Worm (Caenorhabditis elegans): ENCODE measurements around the gene B0001.5.

Gene B0001.5

DNA sequence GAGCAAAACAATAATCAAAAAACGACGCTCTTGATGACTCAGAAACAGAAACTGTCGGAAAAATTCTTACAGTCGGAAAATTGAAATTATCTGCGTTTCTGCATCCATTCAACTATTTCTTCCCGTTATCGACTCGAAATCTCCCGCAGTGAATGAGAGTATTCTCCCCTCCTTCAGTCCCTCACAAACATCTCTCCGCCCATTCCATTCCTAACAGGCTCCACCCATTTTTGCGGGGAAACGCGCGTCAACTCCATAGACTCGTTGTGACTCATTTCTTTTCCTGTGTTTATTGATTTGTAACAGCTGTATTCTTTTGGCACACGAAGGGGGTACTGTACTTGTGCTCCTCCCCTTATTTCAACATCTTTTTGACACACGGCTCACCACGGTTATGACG is 15.3 kb downstream of the B0001.5 start (continued):
- TF ChIP-seq nhr-11 (tag; optimal IDR thresholded peaks at IDR 0.05) (no peak), sdz-12 (GFP tag; optimal IDR thresholded peaks at IDR 0.05) (no peak), nhr-6 (tag; optimal IDR thresholded peaks at IDR 0.05) (no peak), lsy-2 (tag; optimal IDR thresholded peaks at IDR 0.05) (peak in 1 of 2 experiments; percentile 30), aha-1 (tag) (no peak), daf-16 (GFP tag; optimal IDR thresholded peaks at IDR 0.05) (no peak), daf-16 (tag; optimal IDR thresholded peaks at IDR 0.05) (no peak), jun-1 (tag; optimal IDR thresholded peaks at IDR 0.05) (no peak)

DNA sequence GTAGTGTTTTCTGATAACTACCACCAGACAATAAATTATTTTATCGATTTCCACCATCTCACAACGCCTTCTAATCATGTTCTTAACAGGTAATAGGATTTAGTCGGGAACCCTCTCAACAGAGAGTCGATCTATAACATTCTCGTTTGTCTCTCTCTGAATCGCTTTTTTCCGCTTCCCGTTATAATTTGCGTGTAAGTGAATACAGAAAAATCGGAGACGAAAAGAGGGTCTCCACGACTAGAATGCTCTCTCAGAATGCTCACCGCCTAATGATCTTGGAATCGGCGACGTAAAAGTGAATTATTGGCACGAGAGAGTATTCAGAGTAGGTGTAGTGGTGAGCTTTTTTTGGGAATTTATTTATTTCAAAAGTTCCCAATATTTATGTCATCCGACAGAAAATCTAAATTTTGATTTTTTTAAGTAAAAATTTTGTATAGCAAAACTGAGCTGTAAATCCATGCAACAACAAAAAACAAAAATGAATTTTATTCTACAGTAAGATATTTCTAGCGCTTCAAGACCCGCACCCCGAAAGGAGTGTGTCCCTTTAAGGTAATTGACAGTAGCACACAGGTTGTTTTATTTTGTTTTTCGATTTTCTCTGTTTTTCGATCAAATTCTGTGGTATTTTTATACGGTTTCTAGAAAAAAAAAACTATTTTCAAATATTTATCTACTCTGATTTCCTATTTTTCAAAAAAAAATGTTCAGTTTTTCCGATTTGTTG is 16.2 kb downstream of the B0001.5 start:
- TF ChIP-seq F37D6.2 (tag; optimal IDR thresholded peaks at IDR 0.05) (no peak), lin-15B (tag; optimal IDR thresholded peaks at IDR 0.05) (no peak), hlh-30 (tag; optimal IDR thresholded peaks at IDR 0.05; ENCODE audit: insufficient read depth) (no peak), lsy-2 (tag; optimal IDR thresholded peaks at IDR 0.05) (peak in 1 of 2 experiments; percentile 22), ceh-82 (tag; optimal IDR thresholded peaks at IDR 0.05) (no peak), aha-1 (tag) (peak; percentile 1)

DNA sequence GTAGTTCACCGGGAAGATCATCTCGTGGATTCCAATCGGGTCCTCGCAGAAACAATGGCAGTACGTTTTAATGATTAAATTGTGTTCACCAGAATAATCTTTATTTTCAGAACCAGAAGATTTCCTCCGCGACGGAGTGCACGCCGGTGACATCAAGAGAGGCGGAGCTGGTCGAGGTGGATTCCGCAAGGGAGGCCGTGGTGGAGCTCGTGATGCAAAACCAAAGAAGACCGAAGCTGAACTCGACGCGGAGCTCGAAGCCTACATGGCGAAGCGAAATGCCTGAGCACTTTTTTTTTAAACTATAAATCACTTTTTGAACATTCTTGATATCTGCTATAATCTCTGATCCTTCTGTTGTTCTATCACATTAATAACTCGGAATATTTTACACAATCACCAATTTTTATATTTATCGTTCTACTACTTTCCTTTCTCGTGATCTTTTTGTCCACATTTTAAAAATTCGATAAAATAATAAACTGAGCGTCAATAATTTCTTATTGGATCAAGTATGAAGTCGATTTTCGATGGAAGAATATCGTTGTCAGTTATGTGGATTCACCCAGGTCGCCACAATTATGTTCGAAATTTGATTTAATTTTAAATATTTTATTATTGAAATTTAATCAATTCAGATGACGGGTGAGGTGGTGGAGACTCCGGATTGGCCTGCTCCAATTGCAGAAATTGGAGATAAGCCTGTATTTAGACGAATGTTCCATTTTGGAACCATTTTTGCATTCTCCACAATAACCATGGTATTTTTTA is 18.6 kb downstream of the B0001.5 start, which contains the start of gene dhhc-6:
dhhc-6 (plus strand) TSS at position 639 of the 771 bp plus-strand sequence.
- TF ChIP-seq lim-7 (GFP tag; IDR thresholded peaks at IDR 0.05) (no peak), mep-1 (tag; optimal IDR thresholded peaks at IDR 0.05) (peak; percentile 30), set-16 (GFP tag; IDR thresholded peaks at IDR 0.05) (peak; percentile 75), snpc-1.2 (GFP tag; IDR thresholded peaks at IDR 0.05) (peak; percentile 31; the same call in 1 of the 2 replicates), lin-38 (GFP tag; IDR thresholded peaks at IDR 0.05) (peak; percentile 44)

DNA sequence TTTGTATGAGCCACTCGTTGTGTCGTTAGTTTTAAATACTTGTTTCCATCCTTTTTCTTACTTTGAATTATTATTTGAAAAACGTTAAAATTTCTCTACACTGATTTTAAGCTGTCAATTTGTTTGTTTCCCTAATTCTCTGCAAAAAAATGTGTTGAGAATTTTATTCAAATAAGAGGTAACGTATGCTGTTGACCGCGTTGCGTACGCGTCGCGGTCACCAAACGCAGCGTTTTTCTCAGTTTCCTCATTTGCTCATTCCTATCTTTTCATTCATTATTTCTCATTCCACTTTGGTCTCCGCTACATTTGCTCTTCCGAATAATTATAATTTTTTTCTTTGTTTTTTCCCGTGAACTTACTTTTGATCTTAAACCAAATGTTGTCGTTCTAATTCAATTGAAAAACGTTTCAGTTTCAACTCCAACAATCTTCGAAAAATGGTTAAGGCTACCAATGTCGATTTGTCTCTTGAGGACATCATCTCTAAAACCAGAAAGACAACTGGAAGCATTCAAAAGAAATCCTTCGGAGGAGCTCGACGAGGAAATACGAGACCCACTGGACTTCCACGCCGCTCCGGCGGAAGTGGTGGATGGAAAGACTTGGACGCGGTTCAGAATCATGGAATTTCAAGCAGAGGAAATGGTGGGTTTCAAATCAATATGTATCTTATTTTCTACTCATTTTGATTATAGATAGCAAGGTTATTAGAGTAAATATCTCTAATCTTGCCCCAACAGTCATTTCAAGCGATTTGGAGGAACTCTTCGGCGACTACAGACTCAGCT is 20.1 kb downstream of the B0001.5 start, which contains the start of gene aly-3:
aly-3 (plus strand) TSS at position 409 of the 791 bp plus-strand sequence.
- peak; percentile 12 for TF ChIP-seq dpl-1 (GFP tag; optimal IDR thresholded peaks at IDR 0.05)
- peak; percentile 49; the same call in 1 of the 2 replicates for TF ChIP-seq lin-38 (GFP tag; IDR thresholded peaks at IDR 0.05)
- TF ChIP-seq unc-62 (GFP tag; optimal IDR thresholded peaks at IDR 0.05 in 1 of 2): peak in 1 of 2 experiments; percentile 39
- TF ChIP-seq unc-62 (tag; optimal IDR thresholded peaks at IDR 0.05): no peak
- TF ChIP-seq mes-2 (tag; optimal IDR thresholded peaks at IDR 0.05; ENCODE audit: poor library complexity, severe bottlenecking): peak; percentile 64
- TF ChIP-seq aha-1 (tag): peak; percentile 92
- TF ChIP-seq dve-1 (tag; optimal IDR thresholded peaks at IDR 0.05; ENCODE audit: insufficient read depth): peak; percentile 39
- no peak for TF ChIP-seq snpc-1.2 (GFP tag; IDR thresholded peaks at IDR 0.05)
- TF ChIP-seq lsy-2 (tag; optimal IDR thresholded peaks at IDR 0.05): peak in 1 of 2 experiments; percentile 57
- TF ChIP-seq madf-9 (GFP tag; conservative IDR thresholded peaks at IDR 0.05): no peak
- no peak for TF ChIP-seq egl-43 (GFP tag; IDR thresholded peaks at IDR 0.05)
- peak; percentile 47 for TF ChIP-seq mep-1 (tag; optimal IDR thresholded peaks at IDR 0.05)
- no peak for TF ChIP-seq lir-3 (tag; optimal IDR thresholded peaks at IDR 0.05)
- TF ChIP-seq daf-16 (GFP tag; optimal IDR thresholded peaks at IDR 0.05): no peak
- TF ChIP-seq daf-16 (tag; optimal IDR thresholded peaks at IDR 0.05): peak; percentile 44
- no peak for TF ChIP-seq ZK337.2 (GFP tag; IDR thresholded peaks at IDR 0.05)
- no peak for TF ChIP-seq nhr-102 (tag; optimal IDR thresholded peaks at IDR 0.05)
- no peak for TF ChIP-seq nhr-11 (tag; optimal IDR thresholded peaks at IDR 0.05)
- TF ChIP-seq set-16 (GFP tag; IDR thresholded peaks at IDR 0.05): no peak

DNA sequence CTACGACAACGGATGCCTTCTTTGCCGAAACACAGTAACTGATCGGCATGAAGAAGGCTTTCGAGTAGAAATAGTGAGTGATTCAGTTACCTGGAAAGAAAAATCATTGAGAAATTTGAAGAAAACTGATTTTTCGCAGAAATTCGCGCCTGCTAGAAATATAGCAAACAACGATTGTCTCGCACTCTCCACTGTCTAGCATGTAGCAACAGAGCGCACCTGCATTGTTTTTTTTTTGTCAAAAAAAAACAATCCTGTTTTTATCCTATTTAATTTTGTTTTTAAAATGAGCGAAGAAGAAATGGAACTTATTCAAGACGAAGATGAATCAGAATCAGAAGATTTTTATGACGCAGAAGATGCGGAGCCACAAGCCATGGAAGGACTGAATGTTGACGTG is 22.1 kb downstream of the B0001.5 start, which contains the start of the genes ddb-1 and M18.6:
ddb-1 (minus strand) TSS at position 90 of the 400 bp plus-strand sequence.
M18.6 (plus strand) TSS at position 235 of the 400 bp plus-strand sequence.
- peak; percentile 3 for TF ChIP-seq hlh-30 (tag; optimal IDR thresholded peaks at IDR 0.05; ENCODE audit: insufficient read depth)
- no peak for TF ChIP-seq F37D6.2 (tag; optimal IDR thresholded peaks at IDR 0.05)
- no peak for TF ChIP-seq unc-39 (tag; optimal IDR thresholded peaks at IDR 0.05)
- peak; percentile 26 for TF ChIP-seq dve-1 (tag; optimal IDR thresholded peaks at IDR 0.05; ENCODE audit: insufficient read depth)
- TF ChIP-seq unc-62 (GFP tag; optimal IDR thresholded peaks at IDR 0.05 in 1 of 2): no peak
- TF ChIP-seq unc-62 (tag; optimal IDR thresholded peaks at IDR 0.05): no peak
- no peak for TF ChIP-seq ZK337.2 (GFP tag; IDR thresholded peaks at IDR 0.05)
- TF ChIP-seq duxl-1 (tag; optimal IDR thresholded peaks at IDR 0.05; ENCODE audit: poor library complexity): no peak
- peak; percentile 48 for TF ChIP-seq mes-2 (tag; optimal IDR thresholded peaks at IDR 0.05; ENCODE audit: poor library complexity, severe bottlenecking)
- TF ChIP-seq madf-5 (GFP tag; IDR thresholded peaks at IDR 0.05): no peak
- no peak for TF ChIP-seq nhr-10 (tag; optimal IDR thresholded peaks at IDR 0.05)
- peak in 1 of 2 experiments; percentile 56 for TF ChIP-seq lsy-2 (tag; optimal IDR thresholded peaks at IDR 0.05)
- no peak for TF ChIP-seq Y75B8A.6 (GFP tag; IDR thresholded peaks at IDR 0.05)
- no peak for TF ChIP-seq nhr-111 (GFP tag; optimal IDR thresholded peaks at IDR 0.05)
- TF ChIP-seq fos-1 (tag; optimal IDR thresholded peaks at IDR 0.05): no peak
- TF ChIP-seq dpl-1 (GFP tag; optimal IDR thresholded peaks at IDR 0.05): peak; percentile 24
- TF ChIP-seq pha-4 (GFP tag; IDR thresholded peaks at IDR 0.05): no peak
- peak; percentile 19 for TF ChIP-seq pha-4 (tag; optimal IDR thresholded peaks at IDR 0.05)
- TF ChIP-seq aly-2 (tag; optimal IDR thresholded peaks at IDR 0.05): no peak
